Worm (Caenorhabditis elegans) whole organism, L4 larva: Measurements from ENCODE around the gene R01E6.5.

Source experiments
- F49E8.2 ChIP-seq: sonication (generic microtip); optimal IDR thresholded peaks from 2 replicates; lab custom pipeline; 2016; ENCODE audit warnings: missing compliant biosample characterization, mild to moderate bottlenecking, missing genetic modification characterization, borderline replicate concordance
- Y75B8A.6 ChIP-seq: fragments of 200-800 bp; sonication (Bioruptor generic); IDR thresholded peaks from 2 replicates; pipeline ENCODE4 v1.3.6; 2022; ENCODE audit warnings: missing genetic modification reagents, missing genetic modification characterization, missing compliant biosample characterization
- ceh-28 ChIP-seq: fragments of 150-350 bp; optimal IDR thresholded peaks from 2 replicates; lab custom pipeline; 2014; ENCODE audit warnings: missing biosample characterization, missing genetic modification reagents, missing genetic modification characterization
- ceh-82 ChIP-seq: sonication (generic microtip); optimal IDR thresholded peaks from 2 replicates; lab custom pipeline; 2017; ENCODE audit warnings: missing biosample characterization, missing genetic modification characterization
- ctbp-1 ChIP-seq: fragments of 200-800 bp; sonication (Bioruptor generic); IDR thresholded peaks from 2 replicates; pipeline ENCODE4 v1.3.6; 2022; ENCODE audit warnings: missing genetic modification reagents, missing genetic modification characterization, missing compliant biosample characterization
- jun-1 ChIP-seq: fragments of 150-350 bp; optimal IDR thresholded peaks from 2 replicates; lab custom pipeline; 2014; ENCODE audit warnings: missing biosample characterization, missing genetic modification reagents, missing genetic modification characterization
- lin-1 ChIP-seq: fragments of 200-800 bp; sonication (Bioruptor generic); IDR thresholded peaks from 2 replicates; pipeline ENCODE4 v1.3.6; 2022; ENCODE audit warnings: missing genetic modification reagents, missing genetic modification characterization, missing compliant biosample characterization
- madf-9 ChIP-seq: fragments of 200-800 bp; sonication (Bioruptor generic); conservative IDR thresholded peaks from 2 replicates; pipeline ENCODE4 v1.3.6; 2022; ENCODE audit warnings: missing genetic modification reagents, missing genetic modification characterization, missing compliant biosample characterization
- nhr-237 ChIP-seq: sonication (generic microtip); optimal IDR thresholded peaks from 2 replicates; lab custom pipeline; 2017; ENCODE audit warnings: missing biosample characterization, missing genetic modification characterization
- pqm-1 ChIP-seq: sonication (generic microtip); optimal IDR thresholded peaks from 2 replicates; lab custom pipeline; 2017; ENCODE audit warnings: missing biosample characterization, missing genetic modification characterization
- unc-62 ChIP-seq, 3 experiments: fragments of 150-350 bp in 1 of 3; sonication (generic microtip); optimal IDR thresholded peaks in 2 of 3; peaks in 1 of 3; 1 replicate in 1 of 3; 2 replicates in 2 of 3; lab custom pipeline; 2014 to 2017; ENCODE audit warnings: missing biosample characterization in 3 of 3, missing genetic modification characterization in 3 of 3, missing genetic modification reagents in 3 of 3, missing genotype in 1 of 3

DNA sequence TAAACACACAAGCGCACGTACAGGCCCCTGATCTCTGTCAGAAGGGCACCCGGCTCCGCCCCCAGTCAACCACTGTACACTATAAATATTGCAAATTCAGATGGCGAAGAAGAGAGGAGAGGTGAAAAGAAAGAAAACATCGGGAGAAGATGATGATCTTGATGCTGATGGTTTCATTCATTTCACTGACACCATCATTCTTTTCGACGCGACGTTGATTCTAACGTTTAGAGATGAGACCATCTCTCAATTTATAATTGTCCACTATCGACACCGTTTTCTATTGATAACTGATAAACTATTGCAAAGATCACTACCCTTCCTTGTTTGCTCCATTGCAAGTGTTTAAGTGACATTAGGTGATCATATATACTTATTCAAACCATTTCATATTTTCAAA, 4.5 kb downstream of the R01E6.5 start:
- TF ChIP-seq madf-9 (no peak), Y75B8A.6 (GFP tag; lab: Robert Waterston, UW) (no peak), ctbp-1 (no peak), unc-62 (GFP tag; optimal IDR thresholded peaks at IDR 0.05 in 1 of 2; lab: Kevin White, UChicago) (no peak), unc-62 (tag; optimal IDR thresholded peaks at IDR 0.05; lab: Kevin White, UChicago) (no peak), ceh-28 (tag; lab: Kevin White, UChicago) (no peak), pqm-1 (tag; lab: Kevin White, UChicago) (no peak), F49E8.2 (tag; lab: Kevin White, UChicago) (no peak), lin-1 (GFP tag; lab: Robert Waterston, UW) (no peak), ceh-82 (tag; lab: Kevin White, UChicago) (no peak), nhr-237 (no peak), jun-1 (tag; lab: Kevin White, UChicago) (no peak)
